Worm (Caenorhabditis elegans): ENCODE measurements around the gene clec-88.

clec-88 gene

ce11 chrII:6331222-6331830 is 34.2 kb upstream of the clec-88 start, which contains the start of gene set-4:
TSS of gene set-4 (minus strand) at chrII:6331341.
- TF ChIP-seq fkh-10 (GFP tag; optimal IDR thresholded peaks at IDR 0.05) (peak; percentile 64), R02D3.7 (tag; optimal IDR thresholded peaks at IDR 0.05) (peak; percentile 75), daf-12 (tag; optimal IDR thresholded peaks at IDR 0.05) (no peak), nhr-28 (tag; optimal IDR thresholded peaks at IDR 0.05) (no peak), hmg-11 (tag; optimal IDR thresholded peaks at IDR 0.05) (peak; percentile 96), mdl-1 (tag; optimal IDR thresholded peaks at IDR 0.05) (peak; percentile 72), lin-39 (tag; optimal IDR thresholded peaks at IDR 0.05) (peak; percentile 93), nhr-12 (tag; optimal IDR thresholded peaks at IDR 0.05) (no peak), egl-5 (tag; optimal IDR thresholded peaks at IDR 0.05) (peak; percentile 86), nhr-25 (tag; optimal IDR thresholded peaks at IDR 0.05) (peak; percentile 98), ztf-11 (tag; optimal IDR thresholded peaks at IDR 0.05) (no peak), snpc-4 (tag; optimal IDR thresholded peaks at IDR 0.05) (peak; percentile 94), elt-2 (tag; optimal IDR thresholded peaks at IDR 0.05) (peak; percentile 84), ZK546.5 (tag; optimal IDR thresholded peaks at IDR 0.05) (no peak), mml-1 (tag; optimal IDR thresholded peaks at IDR 0.05) (no peak), nhr-77 (tag; optimal IDR thresholded peaks at IDR 0.05) (no peak), ceh-82 (tag; optimal IDR thresholded peaks at IDR 0.05) (peak; percentile 75), aly-2 (tag; optimal IDR thresholded peaks at IDR 0.05) (no peak), egl-27 (tag; optimal IDR thresholded peaks at IDR 0.05) (peak; percentile 60), fkh-2 (tag; optimal IDR thresholded peaks at IDR 0.05) (no peak), elt-1 (tag; optimal IDR thresholded peaks at IDR 0.05) (peak; percentile 78), zag-1 (tag; optimal IDR thresholded peaks at IDR 0.05) (peak; percentile 27), jun-1 (tag; optimal IDR thresholded peaks at IDR 0.05) (peak; percentile 90), ama-1 (optimal IDR thresholded peaks at IDR 0.05) (peak; percentile 54), nfya-1 (tag; optimal IDR thresholded peaks at IDR 0.05; ENCODE audit: insufficient read depth) (peak; percentile 94), nhr-43 (tag; optimal IDR thresholded peaks at IDR 0.05; ENCODE audit: poor library complexity, severe bottlenecking) (peak; percentile 78), skn-1 (tag; optimal IDR thresholded peaks at IDR 0.05) (peak; percentile 49), ceh-28 (tag; optimal IDR thresholded peaks at IDR 0.05) (peak; percentile 68), lin-15B (tag; optimal IDR thresholded peaks at IDR 0.05) (peak; percentile 91), nhr-11 (tag; optimal IDR thresholded peaks at IDR 0.05) (peak; percentile 80), unc-62 (GFP tag; optimal IDR thresholded peaks at IDR 0.05) (peak; percentile 46), unc-39 (tag; optimal IDR thresholded peaks at IDR 0.05) (no peak), lsy-12 (tag; optimal IDR thresholded peaks at IDR 0.05) (peak; percentile 86), nhr-23 (tag; optimal IDR thresholded peaks at IDR 0.05) (peak; percentile 89), ztf-4 (tag; optimal IDR thresholded peaks at IDR 0.05) (peak; percentile 68), nhr-237 (tag; optimal IDR thresholded peaks at IDR 0.05) (no peak), nhr-76 (tag; optimal IDR thresholded peaks at IDR 0.05) (no peak), fos-1 (tag; optimal IDR thresholded peaks at IDR 0.05) (no peak), nhr-67 (tag; optimal IDR thresholded peaks at IDR 0.05) (no peak), ceh-9 (tag; optimal IDR thresholded peaks at IDR 0.05) (no peak), tbx-2 (tag; optimal IDR thresholded peaks at IDR 0.05) (peak; percentile 91), sea-2 (GFP tag; optimal IDR thresholded peaks at IDR 0.05) (no peak), ceh-16 (tag; optimal IDR thresholded peaks at IDR 0.05) (no peak), pha-4 (tag; optimal IDR thresholded peaks at IDR 0.05) (peak; percentile 94), elt-3 (tag; optimal IDR thresholded peaks at IDR 0.05) (peak in 1 of 3 experiments; percentile 55), eor-1 (tag; optimal IDR thresholded peaks at IDR 0.05) (no peak), pqm-1 (tag; optimal IDR thresholded peaks at IDR 0.05) (peak; percentile 42)
